Worm (Caenorhabditis elegans) whole organism, L1 larva: Measurements from ENCODE around the gene C45G9.6.

ENCODE experiments used
- lir-3 ChIP-seq: sonication (generic microtip); optimal IDR thresholded peaks from 2 replicates; lab custom pipeline; 2016; ENCODE audit warnings: mild to moderate bottlenecking, missing genetic modification characterization, moderate library complexity, missing compliant biosample characterization; ENCODE audit not compliant: poor library complexity
- mdl-1 ChIP-seq, 2 experiments: fragments of 150-350 bp; optimal IDR thresholded peaks; 2 replicates each; lab custom pipeline; 2014 to 2017; ENCODE audit warnings: missing biosample characterization in 2 of 2, missing genetic modification characterization in 2 of 2, inconsistent platforms in 1 of 2
- nhr-85 ChIP-seq: sonication (generic microtip); peaks from one replicate; lab custom pipeline; 2016; ENCODE audit warnings: missing genetic modification characterization, inconsistent platforms, missing compliant biosample characterization

DNA sequence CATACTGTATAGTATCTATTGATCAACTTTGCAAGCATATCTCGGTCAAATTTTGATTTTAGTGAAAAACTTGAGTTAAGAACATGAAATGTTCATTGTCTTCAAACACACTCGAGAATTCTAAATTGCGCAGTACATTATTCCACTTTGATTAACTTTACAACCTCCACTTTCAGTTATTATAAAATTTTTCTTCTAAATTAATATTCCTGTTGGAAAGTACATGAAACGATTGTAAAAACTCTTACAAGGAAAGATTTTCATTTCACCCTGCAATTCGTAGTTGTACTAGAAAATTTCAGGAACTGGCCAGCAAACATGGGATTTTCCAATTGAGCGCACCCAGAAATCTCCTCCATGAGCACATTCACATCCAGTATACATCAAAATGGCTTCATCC is 8.5 kb downstream of the C45G9.6 start, which contains the start of gene C45G9.14:
- TF ChIP-seq mdl-1 (tag; optimal IDR thresholded peaks at IDR 0.05; lab: Kevin White, UChicago) (no peak), lir-3 (tag; lab: Kevin White, UChicago) (no peak), nhr-85 (tag; lab: Kevin White, UChicago) (no peak)
